Fruit fly (Drosophila melanogaster): ENCODE measurements around the gene scu.

dm6 chrX:18139950-18140349 lies 48.9 kb downstream of the scu start:
- TF ChIP-seq Crg-1 (GFP tag; optimal IDR thresholded peaks at IDR 0.05) (no peak), kay (GFP tag; ENCODE audit: borderline replicate concordance) (no peak), toe (GFP tag; optimal IDR thresholded peaks at IDR 0.05) (no peak), CG5204 (GFP tag; optimal IDR thresholded peaks at IDR 0.05) (no peak)

All from whole organism, adult.